Worm (Caenorhabditis elegans) whole organism, young adult: ENCODE results near the gene ZK930.7.

ENCODE experiments used
- B0261.1 ChIP-seq: sonication (generic microtip); optimal IDR thresholded peaks from 2 replicates; lab custom pipeline; 2016; ENCODE audit warnings: mild to moderate bottlenecking, missing genetic modification characterization, moderate library complexity, missing compliant biosample characterization
- B0336.3 ChIP-seq: fragments of 200-800 bp; sonication (Bioruptor generic); IDR thresholded peaks from 2 replicates; pipeline ENCODE4 v1.3.6; 2022; ENCODE audit warnings: missing genetic modification characterization, missing compliant biosample characterization
- D2030.7 ChIP-seq: fragments of 200-800 bp; sonication (Bioruptor generic); IDR thresholded peaks from 2 replicates; pipeline ENCODE4 v1.3.6; 2022; ENCODE audit warnings: missing genetic modification reagents, missing genetic modification characterization, missing compliant biosample characterization
- F23B12.7 ChIP-seq: sonication (generic microtip); optimal IDR thresholded peaks from 2 replicates; lab custom pipeline; 2017; ENCODE audit warnings: missing genetic modification characterization, mild to moderate bottlenecking, missing compliant biosample characterization, antibody characterized with exemption, moderate library complexity; ENCODE audit not compliant: insufficient read depth
- F52B5.7 ChIP-seq: sonication (generic microtip); optimal IDR thresholded peaks from 2 replicates; lab custom pipeline; 2016; ENCODE audit warnings: mild to moderate bottlenecking, missing genetic modification characterization, missing compliant biosample characterization
- F57C9.4 ChIP-seq: sonication (generic microtip); optimal IDR thresholded peaks from 2 replicates; lab custom pipeline; 2017; ENCODE audit warnings: mild to moderate bottlenecking, missing genetic modification characterization, missing compliant biosample characterization
- T07F8.4 ChIP-seq: sonication (generic microtip); optimal IDR thresholded peaks from 2 replicates; lab custom pipeline; 2016; ENCODE audit warnings: mild to moderate bottlenecking, missing genetic modification characterization, moderate library complexity, missing compliant biosample characterization
- Y53G8AR.9 ChIP-seq: fragments of 200-800 bp; sonication (Bioruptor generic); conservative IDR thresholded peaks from 2 replicates; pipeline ENCODE4 v1.3.6; 2022; ENCODE audit warnings: missing genetic modification reagents, missing genetic modification characterization, missing compliant biosample characterization
- Y56A3A.18 ChIP-seq: fragments of 200-800 bp; sonication (Bioruptor generic); IDR thresholded peaks from 2 replicates; pipeline ENCODE4 v1.3.6; 2022; ENCODE audit warnings: missing genetic modification reagents, missing genetic modification characterization, missing compliant biosample characterization
- Y67H2A.10 ChIP-seq: fragments of 200-800 bp; sonication (Bioruptor generic); conservative IDR thresholded peaks from 2 replicates; pipeline ENCODE4 v1.3.6; 2022; ENCODE audit warnings: missing genetic modification reagents, missing genetic modification characterization, missing compliant biosample characterization
- Y79H2A.3 ChIP-seq: fragments of 200-800 bp; sonication (Bioruptor generic); conservative IDR thresholded peaks from 2 replicates; pipeline ENCODE4 v1.3.6; 2022; ENCODE audit warnings: missing genetic modification reagents, missing genetic modification characterization, missing compliant biosample characterization
- ZK185.1 ChIP-seq: sonication (generic microtip); optimal IDR thresholded peaks from 2 replicates; lab custom pipeline; 2016; ENCODE audit warnings: mild to moderate bottlenecking, missing genetic modification characterization, missing compliant biosample characterization; ENCODE audit not compliant: poor library complexity, severe bottlenecking
- akir-1 ChIP-seq: fragments of 200-800 bp; sonication (Bioruptor generic); optimal IDR thresholded peaks from 2 replicates; lab custom pipeline; 2018; ENCODE audit warnings: mild to moderate bottlenecking, missing genetic modification characterization, moderate library complexity, missing compliant biosample characterization
- ama-1 ChIP-seq, 3 experiments: fragments of 150-350 bp in 1 of 3; sonication (generic microtip) in 2 of 3; optimal IDR thresholded peaks; 2 replicates each; lab custom pipeline; 2014 to 2018; ENCODE audit warnings: missing biosample characterization in 2 of 3, missing genetic modification characterization in 2 of 3, missing genetic modification reagents in 2 of 3
- aptf-3 ChIP-seq: fragments of 200-800 bp; sonication (Bioruptor generic); IDR thresholded peaks from 2 replicates; pipeline ENCODE4 v1.3.6; 2022; ENCODE audit warnings: missing genetic modification characterization, missing compliant biosample characterization
- atf-7 ChIP-seq: sonication (generic microtip); optimal IDR thresholded peaks from 2 replicates; lab custom pipeline; 2017; ENCODE audit warnings: mild to moderate bottlenecking, missing genetic modification characterization, missing compliant biosample characterization
- attf-3 ChIP-seq: fragments of 200-800 bp; sonication (Bioruptor generic); conservative IDR thresholded peaks from 2 replicates; pipeline ENCODE4 v1.3.6; 2022; ENCODE audit warnings: missing genetic modification reagents, missing genetic modification characterization, missing compliant biosample characterization
- bed-2 ChIP-seq: fragments of 200-800 bp; sonication (Bioruptor generic); IDR thresholded peaks from 2 replicates; pipeline ENCODE4 v1.3.6; 2022; ENCODE audit warnings: missing genetic modification reagents, missing genetic modification characterization, missing compliant biosample characterization
- cebp-1 ChIP-seq, 2 experiments: fragments of 200-800 bp in 1 of 2; sonication (Bioruptor generic) in 1 of 2; sonication (generic microtip) in 1 of 2; IDR thresholded peaks in 1 of 2; optimal IDR thresholded peaks in 1 of 2; 2 replicates each; pipeline versions ENCODE4 v1.3.6 to Lab custom; 2017 to 2022; ENCODE audit warnings: missing compliant biosample characterization in 2 of 2, missing genetic modification characterization in 2 of 2, mild to moderate bottlenecking in 1 of 2, missing genetic modification reagents in 1 of 2, moderate library complexity in 1 of 2
- ceh-27 ChIP-seq: fragments of 200-800 bp; sonication (Bioruptor generic); optimal IDR thresholded peaks from 2 replicates; lab custom pipeline; 2018; ENCODE audit warnings: mild to moderate bottlenecking, missing genetic modification characterization, moderate library complexity, missing compliant biosample characterization
- ceh-58 ChIP-seq: fragments of 200-800 bp; sonication (Bioruptor generic); IDR thresholded peaks from 2 replicates; pipeline ENCODE4 v1.3.6; 2022; ENCODE audit warnings: missing genetic modification characterization, missing compliant biosample characterization
- dpl-1 ChIP-seq: fragments of 150-350 bp; optimal IDR thresholded peaks from 2 replicates; lab custom pipeline; 2014; ENCODE audit warnings: missing biosample characterization, missing genetic modification reagents, missing genetic modification characterization
- egrh-3 ChIP-seq: fragments of 200-800 bp; sonication (Bioruptor generic); IDR thresholded peaks from 2 replicates; pipeline ENCODE4 v1.3.6; 2022; ENCODE audit warnings: missing genetic modification reagents, missing genetic modification characterization, missing compliant biosample characterization
- ets-4 ChIP-seq: fragments of 200-800 bp; sonication (Bioruptor generic); optimal IDR thresholded peaks from 2 replicates; lab custom pipeline; 2018; ENCODE audit warnings: mild to moderate bottlenecking, missing genetic modification characterization, missing compliant biosample characterization
- hrde-1 ChIP-seq: sonication (generic microtip); optimal IDR thresholded peaks from 2 replicates; lab custom pipeline; 2016; ENCODE audit warnings: missing genetic modification characterization, mild to moderate bottlenecking, missing compliant biosample characterization, moderate library complexity, missing genotype, missing genetic modification reagents, borderline replicate concordance
- lag-1 ChIP-seq: fragments of 200-800 bp; sonication (Bioruptor generic); IDR thresholded peaks from 2 replicates; pipeline ENCODE4 v1.3.6; 2022; ENCODE audit warnings: missing genetic modification reagents, missing genetic modification characterization, missing compliant biosample characterization
- lin-54 ChIP-seq: fragments of 200-800 bp; sonication (Bioruptor generic); optimal IDR thresholded peaks from 2 replicates; lab custom pipeline; 2018; ENCODE audit warnings: mild to moderate bottlenecking, missing genetic modification characterization, missing compliant biosample characterization
- lsl-1 ChIP-seq: fragments of 200-800 bp; sonication (Bioruptor generic); optimal IDR thresholded peaks from 2 replicates; lab custom pipeline; 2018; ENCODE audit warnings: mild to moderate bottlenecking, missing genetic modification characterization, moderate library complexity, missing compliant biosample characterization
- madf-10 ChIP-seq: sonication (generic microtip); optimal IDR thresholded peaks from 2 replicates; lab custom pipeline; 2016; ENCODE audit warnings: mild to moderate bottlenecking, missing genetic modification characterization, missing compliant biosample characterization
- mxl-1 ChIP-seq: sonication (generic microtip); optimal IDR thresholded peaks from 2 replicates; lab custom pipeline; 2016; ENCODE audit warnings: missing genetic modification characterization, missing compliant biosample characterization
- nhr-179 ChIP-seq: sonication (generic microtip); optimal IDR thresholded peaks from 2 replicates; lab custom pipeline; 2016; ENCODE audit warnings: mild to moderate bottlenecking, missing genetic modification characterization, missing compliant biosample characterization
- nhr-27 ChIP-seq: fragments of 200-800 bp; sonication (Bioruptor generic); optimal IDR thresholded peaks from 2 replicates; lab custom pipeline; 2018; ENCODE audit warnings: mild to moderate bottlenecking, missing genetic modification characterization, moderate library complexity, missing compliant biosample characterization
- snpc-1.1 ChIP-seq: sonication (generic microtip); optimal IDR thresholded peaks from 2 replicates; lab custom pipeline; 2017; ENCODE audit warnings: missing genetic modification characterization, mild to moderate bottlenecking, missing compliant biosample characterization, antibody characterized with exemption, moderate library complexity, missing genotype, missing genetic modification reagents; ENCODE audit not compliant: insufficient read depth
- snpc-1.3 ChIP-seq: sonication (generic microtip); optimal IDR thresholded peaks from 2 replicates; lab custom pipeline; 2017; ENCODE audit warnings: missing genetic modification characterization, mild to moderate bottlenecking, missing compliant biosample characterization, antibody characterized with exemption, moderate library complexity, missing genotype, missing genetic modification reagents; ENCODE audit not compliant: insufficient read depth
- snpc-4 ChIP-seq, 5 experiments: fragments of 150-350 bp in 1 of 5; sonication (generic microtip) in 4 of 5; optimal IDR thresholded peaks; 2 replicates each; lab custom pipeline; 2014 to 2018; ENCODE audit warnings: missing genetic modification characterization in 5 of 5, missing biosample characterization in 3 of 5, antibody characterized with exemption in 2 of 5, mild to moderate bottlenecking in 2 of 5, missing compliant biosample characterization in 2 of 5, missing genotype in 2 of 5, moderate library complexity in 2 of 5, missing genetic modification reagents in 1 of 5
- somi-1 ChIP-seq: fragments of 200-800 bp; sonication (Bioruptor generic); optimal IDR thresholded peaks from 2 replicates; lab custom pipeline; 2018; ENCODE audit warnings: mild to moderate bottlenecking, missing genetic modification characterization, missing compliant biosample characterization
- tbp1 ChIP-seq: fragments of 200-800 bp; sonication (Bioruptor generic); optimal IDR thresholded peaks from 2 replicates; lab custom pipeline; 2018; ENCODE audit warnings: mild to moderate bottlenecking, missing genetic modification characterization, missing compliant biosample characterization
- zim-3 ChIP-seq: sonication (generic microtip); optimal IDR thresholded peaks from 2 replicates; lab custom pipeline; 2017; ENCODE audit warnings: mild to moderate bottlenecking, missing genetic modification characterization, moderate library complexity, missing compliant biosample characterization
- ztf-18 ChIP-seq: sonication (generic microtip); optimal IDR thresholded peaks from 2 replicates; lab custom pipeline; 2016; ENCODE audit warnings: missing genotype, mild to moderate bottlenecking, missing genetic modification characterization, missing compliant biosample characterization
- ztf-6 ChIP-seq: fragments of 200-800 bp; sonication (Bioruptor generic); IDR thresholded peaks from 2 replicates; pipeline ENCODE4 v1.3.6; 2022; ENCODE audit warnings: missing genetic modification reagents, missing genetic modification characterization, missing compliant biosample characterization

Gene ZK930.7

ce11 chrII:11960596-11961217, 46.3 kb downstream of the ZK930.7 start (continued):
- peak; percentile 88 for TF ChIP-seq snpc-4 (GFP tag; optimal IDR thresholded peaks at IDR 0.05; lab: Kevin White, UChicago)
- TF ChIP-seq snpc-4 (tag; optimal IDR thresholded peaks at IDR 0.05; lab: Kevin White, UChicago), result peak; percentile 14 to 85 (median 78)
- peak; percentile 75 for TF ChIP-seq akir-1 (GFP tag; lab: Kevin White, UChicago)
- TF ChIP-seq madf-10 (tag; lab: Kevin White, UChicago), result peak; percentile 92
- peak; percentile 95 for TF ChIP-seq T07F8.4 (tag; lab: Kevin White, UChicago)
- peak; percentile 88 for TF ChIP-seq cebp-1 (GFP tag; IDR thresholded peaks at IDR 0.05; lab: Robert Waterston, UW)
- TF ChIP-seq cebp-1 (tag; optimal IDR thresholded peaks at IDR 0.05; lab: Kevin White, UChicago), result peak; percentile 95
- peak; percentile 93 for TF ChIP-seq ZK185.1 (tag; lab: Kevin White, UChicago)
- peak; percentile 100 for TF ChIP-seq B0261.1 (tag; lab: Kevin White, UChicago)
- TF ChIP-seq ama-1 (optimal IDR thresholded peaks at IDR 0.05; lab: Kevin White, UChicago), result no peak
- TF ChIP-seq ama-1 (GFP tag; optimal IDR thresholded peaks at IDR 0.05; lab: Kevin White, UChicago), result peak; percentile 90 to 96
- TF ChIP-seq ztf-6 (GFP tag; lab: Robert Waterston, UW), result peak; percentile 92
- TF ChIP-seq bed-2, result peak; percentile 92
- TF ChIP-seq somi-1, result peak; percentile 95
- TF ChIP-seq dpl-1, result peak; percentile 37
- TF ChIP-seq mxl-1, result peak; percentile 98
- peak; percentile 96 for TF ChIP-seq snpc-1.3 (tag; lab: Kevin White, UChicago)
- peak; percentile 86 for TF ChIP-seq lsl-1 (GFP tag; lab: Kevin White, UChicago)
- peak; percentile 99 for TF ChIP-seq egrh-3 (GFP tag; lab: Robert Waterston, UW)
- TF ChIP-seq tbp1 (GFP tag; lab: Kevin White, UChicago), result peak; percentile 100
- TF ChIP-seq Y67H2A.10 (GFP tag; lab: Robert Waterston, UW), result peak; percentile 91
- TF ChIP-seq aptf-3 (GFP tag; lab: Robert Waterston, UW), result peak; percentile 95
- TF ChIP-seq ztf-18 (tag; lab: Kevin White, UChicago), result peak; percentile 87
- peak; percentile 98 for TF ChIP-seq B0336.3 (GFP tag; lab: Robert Waterston, UW)
- TF ChIP-seq ceh-58, result peak; percentile 98
- peak; percentile 71; the same call in 1 of the 2 replicates for TF ChIP-seq lag-1 (GFP tag; lab: Robert Waterston, UW)
- peak; percentile 97 for TF ChIP-seq hrde-1 (tag; lab: Kevin White, UChicago)
- TF ChIP-seq lin-54, result peak; percentile 92
- TF ChIP-seq D2030.7 (GFP tag; lab: Robert Waterston, UW), result peak; percentile 96
- TF ChIP-seq F57C9.4 (tag; lab: Kevin White, UChicago), result peak; percentile 92
- TF ChIP-seq ets-4 (GFP tag; lab: Kevin White, UChicago), result peak; percentile 99
- TF ChIP-seq nhr-27, result peak; percentile 99
- TF ChIP-seq zim-3 (tag; lab: Kevin White, UChicago), result peak; percentile 99
- TF ChIP-seq F23B12.7 (tag; lab: Kevin White, UChicago), result peak; percentile 82
- peak; percentile 99 for TF ChIP-seq F52B5.7 (tag; lab: Kevin White, UChicago)
- TF ChIP-seq snpc-1.1 (tag; lab: Kevin White, UChicago), result peak; percentile 77
- peak; percentile 83 for TF ChIP-seq nhr-179 (tag; lab: Kevin White, UChicago)
- peak; percentile 93 for TF ChIP-seq atf-7 (tag; lab: Kevin White, UChicago)

DNA sequence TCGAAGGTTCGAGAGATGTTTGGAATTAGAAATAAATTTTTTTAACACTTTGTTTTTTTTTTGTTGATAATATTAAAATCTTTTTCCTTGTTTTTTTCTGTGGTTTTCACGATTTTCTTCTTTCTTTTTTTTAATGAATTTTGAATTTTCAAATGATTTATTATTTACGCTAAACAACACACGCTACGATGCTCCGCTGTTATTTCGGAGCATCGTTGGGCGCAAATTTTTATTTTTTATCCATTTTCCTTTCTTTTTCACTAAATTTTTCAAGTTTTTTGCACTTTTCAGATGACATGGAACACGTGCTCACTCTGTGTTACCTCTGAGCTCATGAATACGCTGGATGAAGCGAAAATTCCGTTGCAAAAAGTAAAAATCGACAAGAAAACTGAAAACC, 47.7 kb downstream of the ZK930.7 start, which contains the start of the genes W03C9.1 and W03C9.2:
Gene W03C9.1 (minus strand): TSS at position 46 of the 400 bp plus-strand sequence.
Gene W03C9.2 (plus strand): TSS at position 286 of the 400 bp plus-strand sequence.
- TF ChIP-seq ceh-27 (GFP tag; lab: Kevin White, UChicago), result no peak
- TF ChIP-seq atf-7 (tag; lab: Kevin White, UChicago), result no peak
- TF ChIP-seq Y53G8AR.9 (GFP tag; lab: Robert Waterston, UW), result no peak
- no peak for TF ChIP-seq Y56A3A.18 (GFP tag; lab: Robert Waterston, UW)
- no peak for TF ChIP-seq Y79H2A.3 (GFP tag; lab: Robert Waterston, UW)
- no peak for TF ChIP-seq somi-1
- peak; percentile 81 for TF ChIP-seq attf-3
